Fruit fly (Drosophila melanogaster) S2 (cell line): ENCODE measurements around the gene aay.
A peak's percentile ranks its signal among the peaks of the same experiment; 100 is the strongest.

Experiments
- CG8478 ChIP-seq: fragments of >200 bp; optimal IDR thresholded peaks from 2 replicates; lab custom pipeline; 2018
- CTCF ChIP-seq, 2 experiments: fragments of >200 bp; optimal IDR thresholded peaks; 2 replicates each; lab custom pipeline; 2018

Gene aay

dm6 chr3L:9420054-9420818 is 2.8 kb upstream of the aay start:
- no peak for TF ChIP-seq CG8478
- no peak for TF ChIP-seq CTCF (optimal IDR thresholded peaks at IDR 0.05; lab: Kevin White, UChicago)

DNA sequence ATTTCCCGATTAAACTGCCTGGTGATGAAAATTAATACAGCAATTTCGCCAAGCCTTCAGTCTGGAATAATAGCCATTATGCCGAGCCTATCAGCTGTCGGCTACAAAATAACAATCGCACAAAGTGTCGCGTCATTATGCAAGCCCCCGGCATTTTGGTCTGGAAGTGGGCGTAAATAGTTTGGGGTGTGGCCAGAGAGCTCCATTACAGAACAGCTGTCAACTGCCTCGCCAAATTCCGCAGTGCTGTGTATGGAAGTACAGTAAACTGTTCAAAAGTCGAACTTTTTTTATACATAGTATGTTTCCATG is 2.3 kb upstream of the aay start:
- TF ChIP-seq CG8478 = no peak
- TF ChIP-seq CTCF (optimal IDR thresholded peaks at IDR 0.05; lab: Kevin White, UChicago) = no peak

- no peak for TF ChIP-seq CTCF (optimal IDR thresholded peaks at IDR 0.05; lab: Kevin White, UChicago)
- TF ChIP-seq CG8478 = no peak
Measured at dm6 chr3L:9421621-9422020, 1.4 kb upstream of the aay start.

DNA sequence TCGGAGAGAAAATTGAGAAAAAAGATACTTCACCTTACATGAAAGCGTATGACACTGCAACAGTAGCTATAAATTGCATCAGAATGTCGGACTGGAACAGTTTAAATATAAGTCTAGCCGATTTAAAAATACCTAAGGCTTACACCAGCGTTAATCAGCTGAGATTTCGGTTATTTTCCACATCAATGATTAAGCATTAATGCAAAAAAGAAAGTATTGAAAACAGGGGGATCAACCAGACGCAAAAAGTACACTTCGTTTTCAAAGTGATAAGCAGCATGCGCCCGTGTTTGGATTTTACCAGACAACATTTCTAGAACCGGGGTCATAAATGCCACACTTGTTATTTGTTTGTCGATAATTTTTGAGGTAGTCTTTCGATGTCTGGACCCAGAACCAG is 918 bp upstream of the aay start:
- no peak for TF ChIP-seq CG8478
- TF ChIP-seq CTCF (optimal IDR thresholded peaks at IDR 0.05; lab: Kevin White, UChicago) = no peak

dm6 chr3L:9423757-9424527 is 889 bp downstream of the aay start:
- TF ChIP-seq CTCF (optimal IDR thresholded peaks at IDR 0.05; lab: Kevin White, UChicago) = no peak

DNA sequence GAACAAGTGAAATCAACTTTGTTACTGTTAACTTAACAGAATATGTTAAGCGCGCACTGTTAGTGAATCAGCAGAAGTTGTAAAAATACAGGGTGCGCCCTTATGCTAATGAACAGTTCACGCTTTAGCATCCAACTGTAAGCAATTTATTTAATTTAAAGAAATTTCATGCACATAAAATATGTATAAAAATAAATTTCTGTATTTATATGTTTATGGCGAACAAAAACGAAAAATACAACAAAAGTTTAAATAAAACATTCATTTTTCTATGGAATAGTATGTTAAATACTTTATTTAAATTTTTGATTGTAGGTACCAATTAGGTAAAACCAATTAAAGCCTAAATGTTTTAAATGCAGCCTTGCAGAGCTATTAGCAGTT is 1.5 kb downstream of the aay start:
- no peak for TF ChIP-seq CTCF (optimal IDR thresholded peaks at IDR 0.05; lab: Kevin White, UChicago)
- TF ChIP-seq CG8478 = no peak

DNA sequence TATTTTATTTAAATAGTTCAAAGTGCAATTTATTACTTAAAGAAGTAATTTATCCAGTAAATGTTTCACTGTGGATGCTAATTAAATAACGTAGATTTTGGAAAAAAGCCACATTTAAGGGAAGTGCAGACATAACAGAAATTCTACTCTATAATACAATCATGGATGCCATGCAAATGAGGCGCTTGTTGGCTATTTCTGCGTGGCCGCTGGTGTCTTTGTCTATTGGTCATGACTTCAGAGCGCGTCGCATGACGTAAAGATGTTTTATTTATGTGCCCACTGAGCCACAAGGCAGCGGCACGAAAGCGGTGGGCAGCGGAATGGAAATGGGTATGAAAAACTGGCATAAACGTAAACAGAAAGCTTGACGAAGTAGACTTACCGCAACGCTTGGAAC is 2.8 kb downstream of the aay start:
- no peak for TF ChIP-seq CTCF (optimal IDR thresholded peaks at IDR 0.05; lab: Kevin White, UChicago)
- TF ChIP-seq CG8478 = no peak

dm6 chr3L:9426656-9427294 is 3.7 kb downstream of the aay start, which contains the start of the genes Atat and Shc:
TSS of gene Atat (minus strand) at chr3L:9426758.
TSS of gene Shc (plus strand) at chr3L:9427010.
- TF ChIP-seq CG8478 = no peak
- TF ChIP-seq CTCF (optimal IDR thresholded peaks at IDR 0.05; lab: Kevin White, UChicago) = peak; percentile 11 to 53

DNA sequence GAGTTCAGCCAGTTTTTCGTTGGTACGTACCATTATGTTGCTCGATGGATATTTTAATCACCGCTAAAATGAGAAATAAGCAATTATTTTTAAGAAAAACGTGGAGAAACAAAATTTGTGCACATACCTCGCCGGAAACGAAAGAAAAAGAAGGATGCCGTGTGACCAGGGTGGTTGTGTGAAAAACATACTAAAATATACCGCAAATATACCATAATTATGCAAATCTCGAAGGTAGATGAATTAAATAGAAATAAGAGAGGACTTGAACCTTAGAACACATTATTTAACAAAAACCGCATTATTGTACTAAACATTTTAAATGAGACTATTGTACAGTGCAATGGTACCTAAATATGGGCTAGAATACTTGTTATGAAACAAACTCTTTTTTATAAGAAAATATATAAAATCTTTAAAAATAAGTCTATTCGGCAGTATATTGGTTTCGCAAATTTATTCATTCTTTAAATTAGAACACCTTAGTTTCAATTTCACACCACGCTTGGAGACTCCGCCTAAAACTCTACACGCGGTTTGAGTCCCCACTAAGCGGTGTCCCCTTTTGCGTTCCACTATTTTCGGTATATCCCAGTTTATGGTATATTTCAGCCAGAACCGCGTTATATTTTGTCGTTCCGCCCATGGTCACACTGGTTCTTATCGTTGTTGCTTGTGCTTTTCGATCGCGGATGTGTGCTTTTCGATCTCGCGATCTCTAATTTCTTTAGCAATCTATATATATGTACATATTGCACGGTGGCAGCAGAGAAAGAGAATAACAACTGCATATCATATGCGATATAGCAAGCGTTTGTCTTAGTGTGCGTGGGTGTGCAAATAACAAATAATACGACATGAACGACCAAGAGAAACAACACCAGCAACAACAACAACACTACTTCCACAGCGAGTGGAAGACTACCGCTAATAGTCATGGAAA is 6.9 kb downstream of the aay start, which contains the start of the genes RpS17 and MTF-1:
TSS of gene RpS17 (minus strand) at position 157 of the 943 bp plus-strand sequence.
TSS of gene MTF-1 (plus strand) at position 648 of the 943 bp plus-strand sequence.
- no peak for TF ChIP-seq CG8478
- peak; percentile 42 to 64 for TF ChIP-seq CTCF (optimal IDR thresholded peaks at IDR 0.05; lab: Kevin White, UChicago)

dm6 chr3L:9430608-9430952 is 7.5 kb downstream of the aay start:
- no peak for TF ChIP-seq CTCF (optimal IDR thresholded peaks at IDR 0.05; lab: Kevin White, UChicago)
- no peak for TF ChIP-seq CG8478

DNA sequence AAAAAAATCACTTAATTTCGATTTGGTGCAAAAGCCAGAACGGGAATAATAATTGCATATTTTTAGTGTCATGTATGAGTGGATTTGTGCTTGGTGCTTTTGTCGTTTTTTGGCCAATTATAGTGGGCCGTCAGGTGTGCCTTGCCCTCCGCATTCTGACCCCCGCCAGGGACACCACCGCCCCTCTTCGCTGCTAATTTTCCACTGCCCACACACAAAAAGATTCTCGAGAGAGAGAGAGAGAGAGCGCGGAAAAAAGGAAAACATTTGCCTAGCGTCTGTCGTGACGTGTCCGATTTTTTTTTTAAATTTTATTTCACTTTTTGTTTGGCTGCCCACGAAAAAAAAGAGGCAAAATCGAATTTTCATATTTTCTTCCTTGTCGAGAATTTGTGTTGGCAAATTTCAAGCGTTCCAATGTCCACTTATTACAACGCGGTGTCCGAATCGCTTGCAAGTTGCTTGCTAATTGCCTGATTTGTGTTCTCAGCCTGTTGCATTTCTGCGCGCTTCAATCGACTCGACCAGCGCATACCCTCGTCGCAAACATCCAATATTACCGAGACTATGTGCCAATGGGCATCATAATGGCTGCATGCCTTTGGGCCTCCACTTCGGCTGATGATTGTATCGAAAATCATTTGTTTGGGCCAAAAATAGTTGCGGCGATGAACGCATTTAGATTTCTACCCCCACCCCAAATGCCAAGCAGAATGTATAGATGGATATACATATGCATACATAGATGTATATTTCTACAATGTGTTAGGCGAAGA is 9.0 kb downstream of the aay start:
- TF ChIP-seq CG8478 (no peak), CTCF (optimal IDR thresholded peaks at IDR 0.05; lab: Kevin White, UChicago) (no peak)

DNA sequence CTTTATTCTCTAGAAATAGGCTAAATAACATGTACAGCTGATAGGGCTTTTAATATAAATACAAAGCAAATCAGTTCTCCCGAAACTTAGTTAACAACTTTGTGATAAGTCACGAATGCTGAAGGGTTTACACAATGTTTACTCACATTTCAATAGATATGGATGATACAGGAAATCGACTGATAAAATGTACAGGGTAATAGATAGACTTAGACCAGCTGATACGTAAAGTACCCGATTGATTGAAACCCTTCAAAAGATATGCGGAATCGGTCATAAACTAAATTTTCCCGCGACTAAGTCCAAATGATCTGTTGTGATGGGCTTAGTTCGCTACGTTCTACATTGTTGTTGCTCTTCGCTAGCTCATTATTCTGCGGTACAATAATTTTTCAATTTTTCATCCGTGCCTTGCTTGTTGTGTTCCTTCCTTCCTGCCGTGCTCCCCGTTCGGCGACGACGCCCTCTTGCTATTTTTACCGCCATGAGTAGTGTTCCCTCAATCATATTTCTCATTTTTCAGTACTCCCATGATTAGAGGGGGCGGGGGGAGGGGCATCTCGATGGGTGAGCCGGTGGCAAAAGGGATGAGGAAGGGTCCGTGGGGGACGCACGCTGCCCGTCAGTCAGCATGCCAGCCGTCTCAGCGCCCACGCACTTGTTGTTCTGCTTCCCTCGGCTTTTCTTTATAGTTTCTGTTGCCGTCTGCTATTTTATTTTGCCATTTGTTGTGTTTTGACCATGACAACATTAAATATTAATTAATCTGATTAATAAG is 9.9 kb downstream of the aay start:
- TF ChIP-seq CG8478 = no peak
- no peak for TF ChIP-seq CTCF (optimal IDR thresholded peaks at IDR 0.05; lab: Kevin White, UChicago)

DNA sequence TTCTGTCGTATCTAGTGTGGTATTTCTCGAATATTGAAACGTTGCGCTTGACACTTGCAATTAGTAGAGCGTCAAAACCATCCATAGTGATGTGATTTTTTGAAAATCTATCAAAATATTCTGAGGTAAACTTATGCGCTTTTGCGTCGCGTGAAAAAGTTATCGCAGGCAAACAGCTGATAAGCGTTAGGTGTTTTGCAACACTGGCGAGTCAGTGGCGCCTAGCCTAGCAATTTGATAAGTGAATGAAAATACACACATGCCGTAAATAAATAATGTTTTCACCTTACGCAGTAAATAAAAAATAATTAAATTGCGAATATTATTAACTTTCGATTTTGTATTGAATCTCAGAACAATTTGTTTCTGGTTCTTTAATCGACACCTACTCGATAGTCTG is 12.3 kb downstream of the aay start, which contains the start of gene CG42526:
TSS of gene CG42526 (minus strand) at position 85 of the 400 bp plus-strand sequence.
- TF ChIP-seq CG8478 (no peak), CTCF (optimal IDR thresholded peaks at IDR 0.05; lab: Kevin White, UChicago) (no peak)
